Fruit fly (Drosophila melanogaster) whole organism, embryonic: Measurements from ENCODE around the gene CG17349.

Experiments used
- Bteb2 ChIP-seq: fragments of 200-800 bp; sonication (Bioruptor generic); optimal IDR thresholded peaks from 2 replicates; lab custom pipeline; 2016; ENCODE audit warnings: missing biosample characterization, missing genetic modification characterization
- CG12236 ChIP-seq: fragments of 200-800 bp; sonication (Bioruptor generic); optimal IDR thresholded peaks from 2 replicates; lab custom pipeline; 2016; ENCODE audit warnings: missing biosample characterization, missing genetic modification characterization
- CG1233 ChIP-seq: fragments of 200-800 bp; sonication (Bioruptor generic); optimal IDR thresholded peaks from 4 replicates; lab custom pipeline; 2018; ENCODE audit warnings: missing biosample characterization, mild to moderate bottlenecking, missing genetic modification characterization
- CG13775 ChIP-seq: fragments of 200-800 bp; sonication (Bioruptor generic); optimal IDR thresholded peaks from 3 replicates; lab custom pipeline; 2017; ENCODE audit warnings: missing biosample characterization, mild to moderate bottlenecking, missing genetic modification characterization
- CG14014 ChIP-seq: fragments of 200-800 bp; sonication (Bioruptor generic); IDR thresholded peaks from 2 replicates; pipeline ENCODE4 v1.3.6; 2022; ENCODE audit warnings: missing biosample characterization, missing genetic modification characterization
- CG14667 ChIP-seq: fragments of 200-800 bp; sonication (Bioruptor generic); IDR thresholded peaks from 2 replicates; pipeline ENCODE4 v1.3.6; 2022; ENCODE audit warnings: missing biosample characterization, missing genetic modification characterization
- CG15479 ChIP-seq: fragments of 200-800 bp; sonication (Bioruptor generic); optimal IDR thresholded peaks from 3 replicates; lab custom pipeline; 2019; ENCODE audit warnings: missing biosample characterization, mild to moderate bottlenecking, missing genetic modification characterization, moderate library complexity
- CG17359 ChIP-seq: fragments of 200-800 bp; sonication (Bioruptor generic); optimal IDR thresholded peaks from 3 replicates; lab custom pipeline; 2018; ENCODE audit warnings: missing biosample characterization, mild to moderate bottlenecking, missing genetic modification characterization, moderate library complexity
- CG31441 ChIP-seq: fragments of 200-800 bp; sonication (Bioruptor generic); IDR thresholded peaks from 2 replicates; pipeline ENCODE4 v1.3.6; 2022; ENCODE audit warnings: missing biosample characterization, missing genetic modification characterization
- CG7745 ChIP-seq: fragments of 200-800 bp; sonication (Bioruptor generic); optimal IDR thresholded peaks from 2 replicates; lab custom pipeline; 2018; ENCODE audit warnings: missing biosample characterization, mild to moderate bottlenecking, missing genetic modification characterization, moderate library complexity
- CrebB ChIP-seq: fragments of 200-800 bp; sonication (Bioruptor generic); optimal IDR thresholded peaks from 3 replicates; lab custom pipeline; 2018; ENCODE audit warnings: missing biosample characterization, mild to moderate bottlenecking, missing genetic modification characterization
- D ChIP-seq, 2 experiments: fragments of 200-800 bp in 1 of 2; fragments of >200 bp in 1 of 2; sonication (Bioruptor generic) in 1 of 2; optimal IDR thresholded peaks; 2 replicates in 1 of 2; 3 replicates in 1 of 2; lab custom pipeline; 2017; ENCODE audit warnings: mild to moderate bottlenecking in 1 of 2, missing biosample characterization in 1 of 2, missing genetic modification characterization in 1 of 2, missing genetic modification reagents in 1 of 2
- Drgx ChIP-seq: fragments of 200-800 bp; sonication (Bioruptor generic); IDR thresholded peaks from 2 replicates; pipeline ENCODE4 v1.3.6; 2022; ENCODE audit warnings: missing biosample characterization, missing genetic modification characterization
- Fer2 ChIP-seq: fragments of 200-800 bp; sonication (Bioruptor generic); optimal IDR thresholded peaks from 2 replicates; lab custom pipeline; 2018; ENCODE audit warnings: missing biosample characterization, mild to moderate bottlenecking, missing genetic modification characterization, moderate library complexity
- HmgZ ChIP-seq: fragments of 200-800 bp; sonication (Bioruptor generic); optimal IDR thresholded peaks from 2 replicates; lab custom pipeline; 2018; ENCODE audit warnings: missing biosample characterization, mild to moderate bottlenecking, missing genetic modification characterization
- Hr3 ChIP-seq: fragments of 200-800 bp; sonication (Bioruptor generic); optimal IDR thresholded peaks from 3 replicates; lab custom pipeline; 2016; ENCODE audit warnings: missing biosample characterization, missing genetic modification characterization
- Kr ChIP-seq: fragments of 200-800 bp; sonication (Bioruptor generic); optimal IDR thresholded peaks from 2 replicates; lab custom pipeline; 2017; ENCODE audit warnings: missing biosample characterization, mild to moderate bottlenecking, missing genetic modification characterization
- Lpt ChIP-seq: fragments of >200 bp; optimal IDR thresholded peaks from 2 replicates; lab custom pipeline; 2018; ENCODE audit warnings: missing biosample characterization, missing genetic modification characterization
- Med ChIP-seq: fragments of 200-800 bp; sonication (Bioruptor generic); peaks from one replicate; lab custom pipeline; 2016; ENCODE audit warnings: missing biosample characterization, missing genetic modification characterization, mild to moderate bottlenecking, inconsistent platforms, moderate library complexity
- PHDP ChIP-seq: fragments of 200-800 bp; sonication (Bioruptor generic); optimal IDR thresholded peaks from 3 replicates; lab custom pipeline; 2018; ENCODE audit warnings: missing biosample characterization, mild to moderate bottlenecking, missing genetic modification characterization, moderate library complexity
- Rfx ChIP-seq: fragments of 200-800 bp; sonication (Bioruptor generic); IDR thresholded peaks from 2 replicates; pipeline ENCODE4 v1.3.6; 2022; ENCODE audit warnings: missing biosample characterization, missing genetic modification characterization
- Sox102F ChIP-seq: fragments of 200-800 bp; sonication (Bioruptor generic); optimal IDR thresholded peaks from 2 replicates; lab custom pipeline; 2018; ENCODE audit warnings: missing biosample characterization, mild to moderate bottlenecking, missing genetic modification characterization, moderate library complexity
- Spps ChIP-seq: fragments of 200-800 bp; sonication (Bioruptor generic); optimal IDR thresholded peaks from 2 replicates; lab custom pipeline; 2018; ENCODE audit warnings: missing biosample characterization, mild to moderate bottlenecking, missing genetic modification characterization
- Vsx1 ChIP-seq: fragments of 200-800 bp; sonication (Bioruptor generic); optimal IDR thresholded peaks from 2 replicates; lab custom pipeline; 2017; ENCODE audit warnings: missing biosample characterization, mild to moderate bottlenecking, missing genetic modification characterization, missing genetic modification reagents
- bcd ChIP-seq: fragments of 200-800 bp; sonication (Bioruptor generic); optimal IDR thresholded peaks from 2 replicates; lab custom pipeline; 2017; ENCODE audit warnings: missing biosample characterization, mild to moderate bottlenecking, missing genetic modification characterization
- cad ChIP-seq: fragments of >200 bp; optimal IDR thresholded peaks from 2 replicates; lab custom pipeline; 2017; ENCODE audit warnings: missing biosample characterization, missing genetic modification characterization
- cas ChIP-seq: fragments of 200-800 bp; sonication (Bioruptor generic); IDR thresholded peaks from 2 replicates; pipeline ENCODE4 v1.3.6; 2022; ENCODE audit warnings: missing biosample characterization, missing genetic modification characterization
- cg ChIP-seq: fragments of 200-800 bp; sonication (Bioruptor generic); optimal IDR thresholded peaks from 3 replicates; lab custom pipeline; 2019; ENCODE audit warnings: missing biosample characterization, mild to moderate bottlenecking, missing genetic modification characterization, moderate library complexity
- da ChIP-seq: fragments of 200-800 bp; sonication (Bioruptor generic); optimal IDR thresholded peaks from 2 replicates; lab custom pipeline; 2016; ENCODE audit warnings: missing biosample characterization, missing genetic modification characterization
- dpn ChIP-seq, 2 experiments: fragments of 200-800 bp; sonication (Bioruptor generic); optimal IDR thresholded peaks; 3 replicates each; lab custom pipeline; 2016; ENCODE audit warnings: missing biosample characterization in 2 of 2, missing genetic modification characterization in 2 of 2
- en ChIP-seq: fragments of 200-800 bp; sonication (Bioruptor generic); optimal IDR thresholded peaks from 2 replicates; lab custom pipeline; 2016; ENCODE audit warnings: missing biosample characterization, missing genetic modification characterization
- kah ChIP-seq: fragments of 200-800 bp; sonication (Bioruptor generic); optimal IDR thresholded peaks from 2 replicates; lab custom pipeline; 2018; ENCODE audit warnings: missing biosample characterization, mild to moderate bottlenecking, missing genetic modification characterization
- kni ChIP-seq: fragments of 200-800 bp; sonication (Bioruptor generic); optimal IDR thresholded peaks from 3 replicates; lab custom pipeline; 2017; ENCODE audit warnings: mild to moderate bottlenecking, missing biosample characterization, missing genetic modification reagents, missing genetic modification characterization
- nmo ChIP-seq: fragments of 200-800 bp; sonication (Bioruptor generic); optimal IDR thresholded peaks from 2 replicates; lab custom pipeline; 2018; ENCODE audit warnings: missing biosample characterization, mild to moderate bottlenecking, missing genetic modification characterization, moderate library complexity
- nom ChIP-seq: fragments of 200-800 bp; sonication (Bioruptor generic); optimal IDR thresholded peaks from 2 replicates; lab custom pipeline; 2017; ENCODE audit warnings: missing biosample characterization, missing genetic modification characterization, mild to moderate bottlenecking, moderate library complexity, missing genetic modification reagents
- pros ChIP-seq: fragments of 200-800 bp; sonication (Bioruptor generic); optimal IDR thresholded peaks from 3 replicates; lab custom pipeline; 2019; ENCODE audit warnings: missing biosample characterization, mild to moderate bottlenecking, missing genetic modification characterization, moderate library complexity
- sens ChIP-seq: fragments of 200-800 bp; sonication (Bioruptor generic); peaks from one replicate; lab custom pipeline; 2016; ENCODE audit warnings: missing biosample characterization, missing genetic modification characterization
- ssp ChIP-seq: fragments of 200-800 bp; sonication (Bioruptor generic); IDR thresholded peaks from 2 replicates; pipeline ENCODE4 v1.3.6; 2022; ENCODE audit warnings: missing biosample characterization, missing genetic modification characterization
- tll ChIP-seq, 2 experiments: fragments of 200-800 bp in 1 of 2; fragments of >200 bp in 1 of 2; sonication (Bioruptor generic) in 1 of 2; optimal IDR thresholded peaks; 2 replicates each; lab custom pipeline; 2017 to 2019; ENCODE audit warnings: missing biosample characterization in 2 of 2, missing genetic modification characterization in 2 of 2, mild to moderate bottlenecking in 1 of 2, moderate library complexity in 1 of 2
- twi ChIP-seq: fragments of 200-800 bp; optimal IDR thresholded peaks from 2 replicates; lab custom pipeline; 2019; ENCODE audit warnings: missing biosample characterization, mild to moderate bottlenecking, missing genetic modification characterization, moderate library complexity
- zen ChIP-seq: fragments of 200-800 bp; sonication (Bioruptor generic); optimal IDR thresholded peaks from 3 replicates; lab custom pipeline; 2018; ENCODE audit warnings: missing biosample characterization, mild to moderate bottlenecking, missing genetic modification characterization, moderate library complexity
- zfh2 ChIP-seq: fragments of 200-800 bp; sonication (Bioruptor generic); optimal IDR thresholded peaks from 2 replicates; lab custom pipeline; 2016; ENCODE audit warnings: missing biosample characterization, missing genetic modification characterization

CG17349 gene

DNA sequence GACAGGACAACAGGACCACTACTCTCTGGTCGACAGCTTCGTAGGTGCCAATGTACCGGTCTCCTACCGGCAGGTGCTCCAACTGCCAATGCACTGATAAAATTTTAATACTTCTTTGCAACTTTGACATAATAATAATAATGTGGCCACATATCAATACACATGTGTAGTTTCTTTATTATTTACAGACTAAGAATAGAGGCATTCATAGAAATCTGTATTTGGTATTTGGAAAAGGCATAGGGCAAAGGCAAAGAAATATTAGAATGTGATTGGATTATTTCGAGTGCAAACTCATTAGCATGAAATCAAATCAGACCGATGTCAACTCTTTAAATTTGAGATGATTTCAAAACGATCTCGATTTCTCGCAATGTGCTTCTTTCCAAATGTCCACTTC is 42.4 kb upstream of the CG17349 start:
- TF ChIP-seq nom (GFP tag; lab: Kevin White, UChicago) (no peak), Fer2 (tag; lab: Kevin White, UChicago) (no peak), zfh2 (GFP tag; lab: Kevin White, UChicago) (no peak), CG12236 (GFP tag; lab: Kevin White, UChicago) (no peak), CG31441 (GFP tag; lab: Robert Waterston, UW) (no peak), HmgZ (no peak), CG1233 (no peak), CG13775 (GFP tag; lab: Kevin White, UChicago) (no peak), Kr (GFP tag; lab: Kevin White, UChicago) (no peak), Lpt (GFP tag; lab: Kevin White, UChicago) (no peak), kah (GFP tag; lab: Kevin White, UChicago) (no peak), cas (GFP tag; lab: Robert Waterston, UW) (no peak), Bteb2 (GFP tag; lab: Kevin White, UChicago) (no peak), Spps (tag; lab: Kevin White, UChicago) (no peak), da (GFP tag; lab: Kevin White, UChicago) (no peak), bcd (GFP tag; lab: Kevin White, UChicago) (no peak), nmo (GFP tag; lab: Kevin White, UChicago) (no peak), Rfx (GFP tag; lab: Robert Waterston, UW) (no peak)

- TF ChIP-seq Med (GFP tag; lab: Kevin White, UChicago) (peak; percentile 8), ssp (GFP tag; lab: Robert Waterston, UW) (no peak), Sox102F (GFP tag; lab: Kevin White, UChicago) (no peak), nom (GFP tag; lab: Kevin White, UChicago) (peak; percentile 60), CG17359 (tag; lab: Kevin White, UChicago) (no peak), Drgx (GFP tag; lab: Robert Waterston, UW) (peak; percentile 67), CG7745 (tag; lab: Kevin White, UChicago) (no peak), CG14667 (GFP tag; lab: Robert Waterston, UW) (no peak), Vsx1 (no peak), CrebB (tag; lab: Kevin White, UChicago) (no peak), en (no peak), dpn (GFP tag; optimal IDR thresholded peaks at IDR 0.05; lab: Kevin White, UChicago) (no peak)
Observed at dm6 chr2L:19328610-19329009, 41.6 kb upstream of the CG17349 start.

dm6 chr2L:19333972-19334371 is 36.3 kb upstream of the CG17349 start:
- TF ChIP-seq D (optimal IDR thresholded peaks at IDR 0.05; lab: Kevin White, UChicago) (peak; percentile 10), D (GFP tag; optimal IDR thresholded peaks at IDR 0.05; lab: Kevin White, UChicago) (no peak), PHDP (tag; lab: Kevin White, UChicago) (no peak), twi (peak; percentile 81), cad (GFP tag; lab: Kevin White, UChicago) (peak; percentile 26), Hr3 (GFP tag; lab: Kevin White, UChicago) (no peak), cg (GFP tag; lab: Kevin White, UChicago) (peak; percentile 21), zen (peak; percentile 87), Kr (GFP tag; lab: Kevin White, UChicago) (peak; percentile 51), sens (GFP tag; lab: Kevin White, UChicago) (peak; percentile 66), CG15479 (GFP tag; lab: Kevin White, UChicago) (peak; percentile 25), CG14014 (GFP tag; lab: Robert Waterston, UW) (no peak), tll (GFP tag; optimal IDR thresholded peaks at IDR 0.05; lab: Kevin White, UChicago) (peak in 1 of 2 experiments; percentile 88), pros (GFP tag; lab: Kevin White, UChicago) (peak; percentile 68), kni (GFP tag; lab: Kevin White, UChicago) (peak; percentile 27)
